Fruit fly (Drosophila melanogaster): ENCODE results near the gene Samuel.

Gene Samuel

DNA sequence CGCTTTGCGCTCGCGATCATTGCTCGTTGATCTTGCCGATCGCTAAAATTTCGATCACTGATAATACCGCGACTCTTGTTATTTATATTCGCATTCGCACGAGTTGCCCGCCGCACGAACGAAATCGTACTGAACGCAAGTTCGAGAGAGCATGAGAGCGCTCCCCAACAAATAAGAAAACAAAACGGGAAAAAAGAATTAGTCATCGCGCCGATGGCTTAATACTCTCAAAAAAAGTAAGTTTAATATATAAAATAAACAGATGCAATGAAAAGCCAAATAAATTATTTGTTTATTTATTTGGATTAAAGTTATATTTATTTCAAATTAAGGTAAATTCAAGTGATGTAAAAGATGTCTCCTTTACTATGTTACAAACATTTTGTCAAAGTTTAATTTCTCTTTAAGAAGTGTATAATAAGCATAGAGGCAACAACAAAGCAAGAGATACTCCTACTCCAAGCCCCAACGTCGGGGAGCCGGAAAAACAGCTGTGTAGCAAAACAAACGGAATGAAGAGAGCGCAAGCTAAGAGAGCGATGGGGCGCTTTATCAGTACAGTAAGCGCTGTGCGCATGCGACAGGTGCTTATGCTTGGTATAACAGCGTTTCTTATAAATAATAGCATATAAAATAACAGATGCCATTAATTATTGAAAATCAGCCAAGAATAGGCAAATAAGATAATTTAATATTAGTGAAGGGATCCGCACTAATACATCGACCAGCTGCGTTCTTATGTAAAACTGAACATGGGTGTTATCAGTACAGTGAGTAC, 9.3 kb downstream of the Samuel start (continued):
- TF ChIP-seq CG14965 (GFP tag; optimal IDR thresholded peaks at IDR 0.05; ENCODE audit: borderline replicate concordance) (no peak), Nf-YA (GFP tag; IDR thresholded peaks at IDR 0.05) (no peak), CG8388 (GFP tag; optimal IDR thresholded peaks at IDR 0.05) (peak; percentile 71), grn (GFP tag; optimal IDR thresholded peaks at IDR 0.05) (peak; percentile 94), abd-A (tag; optimal IDR thresholded peaks at IDR 0.05) (no peak), da (GFP tag; optimal IDR thresholded peaks at IDR 0.05) (peak; percentile 27), nmo (GFP tag; optimal IDR thresholded peaks at IDR 0.05) (peak; percentile 81), CG18619 (GFP tag; optimal IDR thresholded peaks at IDR 0.05) (peak; percentile 79), ATbp (GFP tag; optimal IDR thresholded peaks at IDR 0.05) (peak; percentile 69), sr (GFP tag; IDR thresholded peaks at IDR 0.05) (peak; percentile 40; the same call in 1 of the 3 replicates), wek (GFP tag; optimal IDR thresholded peaks at IDR 0.05) (peak; percentile 23), CG1792 (GFP tag; optimal IDR thresholded peaks at IDR 0.05) (no peak), Stat92E (GFP tag; optimal IDR thresholded peaks at IDR 0.05) (peak in 1 of 3 experiments; percentile 9), CG10565 (GFP tag; optimal IDR thresholded peaks at IDR 0.05) (no peak), CG1529 (GFP tag; optimal IDR thresholded peaks at IDR 0.05) (peak; percentile 87), CG15601 (tag; optimal IDR thresholded peaks at IDR 0.05) (peak; percentile 45), CG3838 (GFP tag; optimal IDR thresholded peaks at IDR 0.05) (no peak), Asciz (GFP tag; optimal IDR thresholded peaks at IDR 0.05) (peak; percentile 58), CG11398 (GFP tag; optimal IDR thresholded peaks at IDR 0.05) (peak; percentile 29), slbo (GFP tag; IDR thresholded peaks at IDR 0.05) (peak; percentile 89), dm (GFP tag; optimal IDR thresholded peaks at IDR 0.05) (peak; percentile 49), Oli (tag; optimal IDR thresholded peaks at IDR 0.05) (peak; percentile 82), Dp (GFP tag; optimal IDR thresholded peaks at IDR 0.05) (no peak), repo (GFP tag; optimal IDR thresholded peaks at IDR 0.05) (no peak), Lpt (GFP tag; optimal IDR thresholded peaks at IDR 0.05) (no peak), CG1832 (GFP tag; optimal IDR thresholded peaks at IDR 0.05) (no peak), Trl (optimal IDR thresholded peaks at IDR 0.05) (peak; percentile 69 to 90), Trl (GFP tag; optimal IDR thresholded peaks at IDR 0.05) (peak; percentile 31), tio (GFP tag; optimal IDR thresholded peaks at IDR 0.05) (peak; percentile 78), lab (GFP tag; optimal IDR thresholded peaks at IDR 0.05) (peak; percentile 35), CG1024 (GFP tag; IDR thresholded peaks at IDR 0.05) (peak; percentile 45; the same call in 1 of the 2 replicates), PHDP (tag; optimal IDR thresholded peaks at IDR 0.05) (peak; percentile 69), sc (optimal IDR thresholded peaks at IDR 0.05) (no peak), sc (GFP tag; optimal IDR thresholded peaks at IDR 0.05) (peak; percentile 50), CHES-1-like (GFP tag; optimal IDR thresholded peaks at IDR 0.05) (peak; percentile 50), CG2120 (GFP tag; optimal IDR thresholded peaks at IDR 0.05) (peak; percentile 85), CG13624 (GFP tag; optimal IDR thresholded peaks at IDR 0.05) (peak; percentile 0), CG8765 (GFP tag; IDR thresholded peaks at IDR 0.05) (no peak), CG7556 (GFP tag; optimal IDR thresholded peaks at IDR 0.05) (peak; percentile 89), zen2 (GFP tag; IDR thresholded peaks at IDR 0.05; ENCODE audit: partially characterized antibody) (no peak), nom (GFP tag; optimal IDR thresholded peaks at IDR 0.05) (peak; percentile 80), CG17912 (GFP tag; optimal IDR thresholded peaks at IDR 0.05) (no peak), dysf (GFP tag; IDR thresholded peaks at IDR 0.05) (peak; percentile 87), klu (GFP tag; IDR thresholded peaks at IDR 0.05) (peak; percentile 42; the same call in 1 of the 2 replicates), Dref (GFP tag; IDR thresholded peaks at IDR 0.05) (no peak), kay (GFP tag; optimal IDR thresholded peaks at IDR 0.05) (peak; percentile 52), ken (GFP tag; IDR thresholded peaks at IDR 0.05) (peak; percentile 79), Ada2b (GFP tag; IDR thresholded peaks at IDR 0.05) (peak; percentile 64), bab2 (GFP tag; optimal IDR thresholded peaks at IDR 0.05) (peak; percentile 54), Oaz (GFP tag; IDR thresholded peaks at IDR 0.05) (peak; percentile 35; the same call in 1 of the 2 replicates)

Measured in whole organism, embryonic.